Worm (Caenorhabditis elegans) whole organism, L4/young adult: ENCODE results near the gene srg-45.

Experiments
- dao-5 ChIP-seq: sonication (generic microtip); optimal IDR thresholded peaks from 2 replicates; lab custom pipeline; 2016; ENCODE audit warnings: missing genotype, missing genetic modification characterization, moderate library complexity, missing compliant biosample characterization
- him-1 ChIP-seq: sonication (generic microtip); optimal IDR thresholded peaks from 2 replicates; lab custom pipeline; 2016; ENCODE audit warnings: missing genotype, missing genetic modification reagents, missing genetic modification characterization, missing compliant biosample characterization

ce11 chrV:12352881-12353280 lies 45.6 kb downstream of the srg-45 start:
- TF ChIP-seq him-1 (tag; lab: Kevin White, UChicago) = no peak
- TF ChIP-seq dao-5 = no peak
